Worm (Caenorhabditis elegans) whole organism, L3 larva: ENCODE results near the gene pek-1.

Experiments used
- aly-2 ChIP-seq: fragments of 150-350 bp; optimal IDR thresholded peaks from 2 replicates; lab custom pipeline; 2014; ENCODE audit warnings: missing biosample characterization, missing genetic modification characterization
- ama-1 ChIP-seq: fragments of 150-350 bp; optimal IDR thresholded peaks from 2 replicates; lab custom pipeline; 2018
- ceh-28 ChIP-seq: fragments of 150-350 bp; optimal IDR thresholded peaks from 2 replicates; lab custom pipeline; 2014; ENCODE audit warnings: missing biosample characterization, missing genetic modification reagents, missing genetic modification characterization
- ceh-82 ChIP-seq: fragments of 150-350 bp; optimal IDR thresholded peaks from 2 replicates; lab custom pipeline; 2014; ENCODE audit warnings: missing biosample characterization, missing genetic modification characterization
- daf-12 ChIP-seq: fragments of 150-350 bp; optimal IDR thresholded peaks from 2 replicates; lab custom pipeline; 2014; ENCODE audit warnings: missing biosample characterization, missing genetic modification reagents, missing genetic modification characterization
- egl-5 ChIP-seq: fragments of 150-350 bp; optimal IDR thresholded peaks from 2 replicates; lab custom pipeline; 2017; ENCODE audit warnings: missing biosample characterization, missing genetic modification reagents, missing genetic modification characterization, inconsistent platforms
- elt-1 ChIP-seq: fragments of 150-350 bp; optimal IDR thresholded peaks from 2 replicates; lab custom pipeline; 2014; ENCODE audit warnings: missing biosample characterization, missing genetic modification characterization
- elt-2 ChIP-seq: sonication (generic microtip); optimal IDR thresholded peaks from 2 replicates; lab custom pipeline; 2016; ENCODE audit warnings: missing genetic modification reagents, mild to moderate bottlenecking, missing genetic modification characterization, missing compliant biosample characterization
- elt-3 ChIP-seq, 3 experiments: fragments of 150-350 bp in 1 of 3; sonication (generic microtip) in 2 of 3; optimal IDR thresholded peaks; 2 replicates in 2 of 3; 4 replicates in 1 of 3; lab custom pipeline; 2014 to 2017; ENCODE audit warnings: missing biosample characterization in 3 of 3, missing genetic modification characterization in 3 of 3
- eor-1 ChIP-seq, 2 experiments: fragments of 150-350 bp; optimal IDR thresholded peaks; 2 replicates each; lab custom pipeline; 2014 to 2018; ENCODE audit warnings: missing biosample characterization in 2 of 2, missing genetic modification characterization in 2 of 2
- fkh-2 ChIP-seq: fragments of 150-350 bp; optimal IDR thresholded peaks from 2 replicates; lab custom pipeline; 2014; ENCODE audit warnings: missing biosample characterization, missing genetic modification reagents, missing genetic modification characterization
- fos-1 ChIP-seq: fragments of 150-350 bp; optimal IDR thresholded peaks from 2 replicates; lab custom pipeline; 2014; ENCODE audit warnings: missing biosample characterization, missing genetic modification characterization
- hmg-11 ChIP-seq: sonication (generic microtip); optimal IDR thresholded peaks from 2 replicates; lab custom pipeline; 2016; ENCODE audit warnings: missing genetic modification characterization, missing compliant biosample characterization
- jun-1 ChIP-seq: fragments of 150-350 bp; optimal IDR thresholded peaks from 2 replicates; lab custom pipeline; 2014; ENCODE audit warnings: missing biosample characterization, missing genetic modification reagents, missing genetic modification characterization
- lin-39 ChIP-seq: fragments of 150-350 bp; optimal IDR thresholded peaks from 2 replicates; lab custom pipeline; 2018; ENCODE audit warnings: missing biosample characterization, missing genetic modification reagents, missing genetic modification characterization
- mdl-1 ChIP-seq: fragments of 150-350 bp; optimal IDR thresholded peaks from 2 replicates; lab custom pipeline; 2014; ENCODE audit warnings: missing biosample characterization, missing genetic modification characterization
- mml-1 ChIP-seq: fragments of 150-350 bp; sonication (generic microtip); optimal IDR thresholded peaks from 3 replicates; lab custom pipeline; 2014; ENCODE audit warnings: missing biosample characterization, missing genetic modification characterization
- nfya-1 ChIP-seq: sonication (generic microtip); optimal IDR thresholded peaks from 2 replicates; lab custom pipeline; 2017; ENCODE audit warnings: missing genetic modification characterization, mild to moderate bottlenecking, missing compliant biosample characterization, antibody characterized with exemption, moderate library complexity; ENCODE audit not compliant: insufficient read depth
- nhr-23 ChIP-seq: fragments of 150-350 bp; optimal IDR thresholded peaks from 2 replicates; lab custom pipeline; 2014; ENCODE audit warnings: missing biosample characterization, missing genetic modification reagents, missing genetic modification characterization
- nhr-237 ChIP-seq: fragments of 150-350 bp; optimal IDR thresholded peaks from 2 replicates; lab custom pipeline; 2014; ENCODE audit warnings: missing biosample characterization, missing genetic modification characterization
- nhr-25 ChIP-seq: sonication (generic microtip); optimal IDR thresholded peaks from 2 replicates; lab custom pipeline; 2017; ENCODE audit warnings: missing biosample characterization, missing genetic modification characterization
- nhr-28 ChIP-seq: fragments of 150-350 bp; optimal IDR thresholded peaks from 2 replicates; lab custom pipeline; 2014; ENCODE audit warnings: missing biosample characterization, missing genetic modification characterization
- nhr-43 ChIP-seq: sonication (generic microtip); optimal IDR thresholded peaks from 2 replicates; lab custom pipeline; 2016; ENCODE audit warnings: mild to moderate bottlenecking, missing genetic modification characterization, missing compliant biosample characterization; ENCODE audit not compliant: poor library complexity, severe bottlenecking
- nhr-76 ChIP-seq: fragments of 150-350 bp; sonication (generic microtip); optimal IDR thresholded peaks from 5 replicates; lab custom pipeline; 2014; ENCODE audit warnings: missing biosample characterization, missing genetic modification characterization
- pha-4 ChIP-seq: fragments of 150-350 bp; optimal IDR thresholded peaks from 2 replicates; lab custom pipeline; 2014; ENCODE audit warnings: missing biosample characterization, missing genetic modification reagents, missing genetic modification characterization
- pqm-1 ChIP-seq: fragments of 150-350 bp; optimal IDR thresholded peaks from 2 replicates; lab custom pipeline; 2017; ENCODE audit warnings: missing biosample characterization, missing genetic modification characterization, inconsistent platforms
- sea-2 ChIP-seq: fragments of 150-350 bp; sonication (generic microtip); optimal IDR thresholded peaks from 4 replicates; lab custom pipeline; 2014; ENCODE audit warnings: missing biosample characterization, missing genetic modification reagents, missing genetic modification characterization
- skn-1 ChIP-seq: fragments of 150-350 bp; optimal IDR thresholded peaks from 2 replicates; lab custom pipeline; 2014; ENCODE audit warnings: missing biosample characterization, missing genetic modification characterization
- snpc-4 ChIP-seq: fragments of 150-350 bp; optimal IDR thresholded peaks from 2 replicates; lab custom pipeline; 2014; ENCODE audit warnings: missing biosample characterization, missing genetic modification characterization
- tbx-2 ChIP-seq: sonication (generic microtip); optimal IDR thresholded peaks from 2 replicates; lab custom pipeline; 2016; ENCODE audit warnings: mild to moderate bottlenecking, missing genetic modification characterization, missing compliant biosample characterization
- unc-39 ChIP-seq: sonication (generic microtip); optimal IDR thresholded peaks from 4 replicates; lab custom pipeline; 2017; ENCODE audit warnings: missing biosample characterization, missing genetic modification characterization
- unc-62 ChIP-seq: fragments of 150-350 bp; sonication (generic microtip); optimal IDR thresholded peaks from 4 replicates; lab custom pipeline; 2014; ENCODE audit warnings: missing biosample characterization, missing genetic modification reagents, missing genetic modification characterization
- zag-1 ChIP-seq: fragments of 150-350 bp; optimal IDR thresholded peaks from 2 replicates; lab custom pipeline; 2014; ENCODE audit warnings: missing biosample characterization, missing genetic modification characterization
- ztf-11 ChIP-seq: fragments of 150-350 bp; optimal IDR thresholded peaks from 2 replicates; lab custom pipeline; 2014; ENCODE audit warnings: missing biosample characterization, missing genetic modification characterization
- ztf-4 ChIP-seq: fragments of 150-350 bp; optimal IDR thresholded peaks from 2 replicates; lab custom pipeline; 2014; ENCODE audit warnings: missing biosample characterization, missing genetic modification characterization

Gene pek-1

ce11 chrX:11419988-11420387 lies 5.3 kb upstream of the pek-1 start, which contains the start of gene F46C3.6:
TSS of gene F46C3.6 (minus strand) at chrX:11420074.
- TF ChIP-seq fkh-2 (tag; lab: Kevin White, UChicago) (no peak), lin-39 (tag; lab: Kevin White, UChicago) (no peak), ztf-11 (tag; lab: Kevin White, UChicago) (no peak), sea-2 (GFP tag; lab: Kevin White, UChicago) (no peak), nhr-43 (no peak), aly-2 (tag; lab: Kevin White, UChicago) (no peak), nhr-25 (tag; lab: Kevin White, UChicago) (peak; percentile 72), hmg-11 (tag; lab: Kevin White, UChicago) (no peak), nhr-23 (tag; lab: Kevin White, UChicago) (peak; percentile 4)

ce11 chrX:11418667-11419066 lies 4.0 kb upstream of the pek-1 start, which contains the start of gene F46C3.2:
TSS of gene F46C3.2 (minus strand) at chrX:11418767.
- peak; percentile 10 for TF ChIP-seq pha-4 (tag; lab: Kevin White, UChicago)
- TF ChIP-seq aly-2 (tag; lab: Kevin White, UChicago): no peak
- peak; percentile 24 for TF ChIP-seq elt-2 (tag; lab: Kevin White, UChicago)
- TF ChIP-seq, all 47 proteins: peak for 2

- TF ChIP-seq snpc-4 (tag; lab: Kevin White, UChicago) (no peak), mml-1 (no peak), pha-4 (tag; lab: Kevin White, UChicago) (no peak), eor-1 (tag; optimal IDR thresholded peaks at IDR 0.05; lab: Kevin White, UChicago) (no peak)
These were observed 3.0 kb downstream of the pek-1 start for ce11 chrX:11411675-11412074.

- TF ChIP-seq jun-1: peak; percentile 87
- TF ChIP-seq nfya-1 (tag; lab: Kevin White, UChicago): peak; percentile 8
- TF ChIP-seq elt-2 (tag; lab: Kevin White, UChicago): peak; percentile 78
- no peak for TF ChIP-seq nhr-43
- peak; percentile 91 for TF ChIP-seq pqm-1
- no peak for TF ChIP-seq daf-12 (tag; lab: Kevin White, UChicago)
- peak; percentile 86 for TF ChIP-seq egl-5 (tag; lab: Kevin White, UChicago)
- no peak for TF ChIP-seq sea-2 (GFP tag; lab: Kevin White, UChicago)
- TF ChIP-seq fos-1 (tag; lab: Kevin White, UChicago): peak; percentile 71
- TF ChIP-seq pha-4 (tag; lab: Kevin White, UChicago): peak; percentile 78
- no peak for TF ChIP-seq nhr-237 (tag; lab: Kevin White, UChicago)
These were observed 5.2 kb downstream of the pek-1 start for ce11 chrX:11409457-11409856.

- TF ChIP-seq snpc-4 (tag; lab: Kevin White, UChicago) (no peak), elt-2 (tag; lab: Kevin White, UChicago) (peak; percentile 94), nhr-25 (tag; lab: Kevin White, UChicago) (no peak), ama-1 (peak; percentile 39), ztf-4 (tag; lab: Kevin White, UChicago) (no peak), fkh-2 (tag; lab: Kevin White, UChicago) (no peak), jun-1 (peak; percentile 17), eor-1 (tag; optimal IDR thresholded peaks at IDR 0.05; lab: Kevin White, UChicago) (no peak), nfya-1 (tag; lab: Kevin White, UChicago) (peak; percentile 1), nhr-76 (tag; lab: Kevin White, UChicago) (no peak), unc-62 (GFP tag; lab: Kevin White, UChicago) (no peak), zag-1 (tag; lab: Kevin White, UChicago) (no peak), elt-1 (tag; lab: Kevin White, UChicago) (no peak), nhr-23 (tag; lab: Kevin White, UChicago) (no peak), skn-1 (tag; lab: Kevin White, UChicago) (no peak), nhr-28 (no peak), tbx-2 (tag; lab: Kevin White, UChicago) (no peak), ceh-28 (tag; lab: Kevin White, UChicago) (peak; percentile 29), pqm-1 (peak; percentile 37), mdl-1 (tag; lab: Kevin White, UChicago) (no peak), pha-4 (tag; lab: Kevin White, UChicago) (peak; percentile 87), unc-39 (tag; lab: Kevin White, UChicago) (no peak), elt-3 (tag; optimal IDR thresholded peaks at IDR 0.05; lab: Kevin White, UChicago) (no peak), ceh-82 (tag; lab: Kevin White, UChicago) (no peak)
These were observed 6.9 kb downstream of the pek-1 start, which contains the start of gene F08B12.4 for ce11 chrX:11407682-11408335. TSS of gene F08B12.4 (minus strand) at chrX:11407732.
